Worm (Caenorhabditis elegans) whole organism, dauer: ENCODE data around the gene lys-8.
"Not testable (repeated sequence)": the region's sequence is repeated elsewhere in the genome, so short reads cannot be mapped to it uniquely, and the experiment has no call there.

Experiments
- unc-62 ChIP-seq: sonication (generic microtip); optimal IDR thresholded peaks from 2 replicates; lab custom pipeline; 2017; ENCODE audit warnings: missing biosample characterization, missing genetic modification reagents, missing genetic modification characterization

The lys-8 gene

DNA sequence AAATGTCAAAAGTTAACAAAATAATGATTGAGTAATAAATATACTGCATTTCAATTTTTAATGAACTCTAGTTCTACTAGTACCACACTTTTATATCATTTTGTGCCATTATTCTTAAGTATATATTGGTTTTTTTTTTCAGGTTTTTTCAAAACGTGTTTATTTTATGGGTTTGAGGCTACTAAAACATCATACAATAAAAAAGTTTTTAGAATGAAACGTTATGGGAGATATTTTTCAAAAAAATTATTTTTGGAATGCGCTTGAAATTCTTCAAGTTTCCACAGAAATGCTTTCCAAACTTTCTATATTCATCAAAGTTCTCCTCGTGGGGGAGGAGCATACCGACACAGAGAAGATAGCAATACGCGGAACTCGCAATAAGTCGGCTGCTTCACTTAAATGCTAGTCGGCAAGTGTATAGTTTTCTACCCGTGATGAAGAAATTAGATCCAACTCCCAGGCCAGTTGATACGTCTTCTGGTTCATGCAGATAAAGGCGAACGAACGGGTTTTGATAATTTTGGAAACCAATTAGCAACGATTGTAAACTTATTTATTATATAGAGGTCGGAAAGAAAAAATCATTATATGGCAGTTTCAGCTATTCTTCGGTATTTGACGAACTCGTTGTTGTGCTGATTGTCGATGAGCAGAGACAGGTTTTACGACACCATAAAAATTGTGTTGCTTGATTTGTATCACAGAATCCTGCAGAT, 13.5 kb downstream of the lys-8 start, which contains the start of gene C17G10.10:
Gene C17G10.10 (minus strand): TSS at position 51 of the 719 bp plus-strand sequence.
- TF ChIP-seq unc-62, result no peak

DNA sequence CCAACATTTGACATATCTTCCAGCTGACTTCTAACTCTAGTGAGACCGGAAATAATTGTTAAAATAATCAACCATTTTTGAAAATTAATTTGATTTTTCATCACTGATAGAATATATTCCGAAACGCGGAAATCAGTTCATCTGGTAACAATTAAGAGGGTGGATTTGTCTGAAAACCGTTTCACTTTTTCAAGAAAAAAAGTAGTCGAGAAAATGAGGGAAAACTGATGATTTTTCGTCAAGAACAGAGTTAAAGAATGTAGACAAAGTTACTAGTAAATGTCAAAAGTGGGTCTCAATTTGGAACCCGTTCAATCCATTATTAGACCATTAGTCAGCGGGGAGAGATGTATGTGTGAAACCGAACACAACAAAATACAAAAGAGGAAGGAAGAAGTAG, 17.2 kb downstream of the lys-8 start, which contains the start of gene C17G10.6:
Gene C17G10.6 (minus strand): TSS at position 101 of the 400 bp plus-strand sequence.
- no peak for TF ChIP-seq unc-62

DNA sequence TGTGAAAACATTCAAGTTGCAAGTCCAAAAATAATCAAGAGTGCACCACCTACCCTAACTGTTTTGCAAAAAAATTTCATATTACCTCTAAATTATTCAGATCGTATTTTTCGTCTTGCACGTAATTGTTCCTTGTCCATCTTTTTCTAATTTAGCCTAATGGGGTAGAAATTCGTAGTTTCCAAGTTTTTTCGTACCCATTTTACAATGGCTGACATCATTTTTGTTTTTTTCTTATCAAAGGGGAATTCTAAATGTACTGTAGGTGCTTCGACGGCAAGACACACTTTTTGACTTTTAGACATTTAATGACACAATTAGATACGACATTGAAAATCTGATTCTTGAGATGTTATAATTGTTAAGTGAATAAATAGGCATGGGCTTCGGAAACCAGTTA, 18.5 kb downstream of the lys-8 start:
- TF ChIP-seq unc-62, result no peak

DNA sequence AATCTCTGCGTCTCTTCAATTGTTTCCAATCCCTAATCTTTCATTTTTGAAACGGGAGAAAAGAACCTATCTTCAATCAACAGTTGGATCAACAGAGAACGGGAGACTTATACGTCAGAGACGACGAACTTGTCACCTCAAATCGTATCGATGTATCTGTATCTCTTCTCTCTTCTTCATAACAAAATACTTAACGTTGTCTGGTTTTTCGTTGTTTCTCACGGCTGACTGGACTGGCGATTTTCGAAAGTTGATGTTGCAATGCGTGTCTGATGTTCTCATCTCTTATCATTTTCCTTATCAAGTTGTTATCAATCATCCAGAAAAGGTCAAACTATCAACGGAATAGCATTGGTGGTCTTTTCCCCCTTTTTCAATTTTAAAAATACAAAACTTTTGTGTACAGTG, 19.6 kb downstream of the lys-8 start:
- TF ChIP-seq unc-62, result no peak

DNA sequence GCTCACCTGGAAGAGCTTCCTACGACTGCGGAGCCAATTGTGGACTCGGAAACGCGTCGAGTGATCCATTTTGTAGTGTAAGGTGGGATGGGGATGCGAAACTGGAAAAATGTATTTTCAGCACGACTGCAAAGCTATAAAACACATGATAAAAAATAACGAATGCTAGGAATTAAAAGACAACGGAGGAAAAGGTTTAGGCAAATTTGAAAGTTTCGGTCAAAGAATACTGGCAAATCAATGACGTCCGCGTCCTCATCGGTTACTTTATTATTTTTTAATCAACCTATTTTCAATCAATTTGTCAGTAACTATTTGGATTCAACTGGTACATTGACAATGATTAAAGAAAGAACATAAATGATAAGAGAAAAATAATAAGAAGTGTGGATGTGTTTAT, 21.8 kb downstream of the lys-8 start, which contains the start of gene C17G10.7:
Gene C17G10.7 (minus strand): TSS at position 101 of the 400 bp plus-strand sequence.
- no peak for TF ChIP-seq unc-62

DNA sequence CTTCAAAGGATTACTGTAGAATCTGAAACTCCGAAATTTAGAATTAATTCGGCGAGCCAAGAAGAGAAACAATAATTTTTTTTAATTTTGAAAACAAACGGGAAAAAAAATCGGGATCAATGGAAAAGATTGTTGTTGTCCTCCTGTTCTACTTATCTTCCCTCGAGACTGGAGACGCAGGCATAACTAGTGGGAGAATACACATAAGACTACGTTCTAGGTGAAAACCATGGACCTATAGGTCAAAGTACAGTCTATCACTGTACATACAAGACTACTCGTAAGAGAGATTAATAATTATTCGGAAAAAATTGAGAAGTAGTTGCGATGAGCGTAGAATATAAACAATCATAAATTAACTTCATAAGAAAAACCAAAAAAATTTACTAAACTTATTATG, 33.3 kb downstream of the lys-8 start, which contains the start of gene dhs-6:
Gene dhs-6 (minus strand): TSS at position 22 of the 400 bp plus-strand sequence.
- no peak for TF ChIP-seq unc-62

DNA sequence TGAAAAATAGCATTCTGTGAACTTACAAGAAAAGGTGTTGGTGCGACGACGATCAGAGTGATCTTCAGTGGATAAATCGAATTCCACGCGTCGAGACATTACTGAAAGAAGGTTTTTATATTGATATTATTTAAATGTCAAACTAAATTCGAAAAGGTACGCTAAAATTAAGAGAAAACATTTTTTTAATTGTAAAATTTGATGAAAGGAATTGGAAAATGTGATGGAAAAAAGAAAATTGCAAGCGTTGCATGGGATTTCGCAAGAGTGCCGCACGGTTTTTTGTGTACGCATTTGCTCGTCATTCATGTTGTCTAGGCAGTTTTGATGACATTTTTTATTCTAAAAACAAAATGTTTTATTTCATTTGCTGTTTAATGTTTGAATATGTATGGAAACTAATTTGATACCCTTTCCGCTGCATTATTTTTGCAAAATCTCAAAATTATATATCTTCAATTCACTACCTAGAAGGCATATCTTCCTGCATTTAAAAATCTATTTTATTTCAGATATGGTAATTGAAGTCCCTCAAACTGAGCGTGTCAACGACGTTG, 36.5 kb downstream of the lys-8 start, which contains the start of the genes eif-3.L and npl-4.2:
Gene eif-3.L (minus strand): TSS at position 101 of the 557 bp plus-strand sequence.
Gene npl-4.2 (plus strand): TSS at position 507 of the 557 bp plus-strand sequence.
- not testable (repeated sequence) for TF ChIP-seq unc-62

DNA sequence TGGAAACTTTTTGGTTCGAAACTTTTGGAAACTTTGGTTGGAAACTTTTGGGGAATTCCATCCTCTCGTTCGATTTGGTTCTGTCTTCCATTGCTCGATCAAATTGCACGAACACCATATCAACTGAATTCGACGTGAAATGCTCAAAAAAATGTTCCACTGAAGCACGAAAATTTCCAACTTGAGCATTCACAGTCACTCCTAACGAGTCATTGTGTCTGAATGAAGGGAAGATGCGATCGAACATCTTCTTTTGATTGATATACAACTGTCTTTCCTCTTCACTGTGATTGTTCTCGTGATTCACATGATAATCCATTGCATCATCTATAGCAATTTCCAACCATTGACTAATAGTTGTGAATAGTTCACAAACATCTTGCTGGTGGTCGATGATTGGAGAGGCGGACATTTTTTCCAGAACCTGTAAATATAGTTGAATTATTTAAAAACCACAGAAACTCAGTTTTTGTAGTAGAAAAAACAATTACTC, 42.4 kb downstream of the lys-8 start, which contains the start of gene F59E12.15:
Gene F59E12.15 (minus strand): TSS at position 51 of the 493 bp plus-strand sequence.
- TF ChIP-seq unc-62, result no peak

DNA sequence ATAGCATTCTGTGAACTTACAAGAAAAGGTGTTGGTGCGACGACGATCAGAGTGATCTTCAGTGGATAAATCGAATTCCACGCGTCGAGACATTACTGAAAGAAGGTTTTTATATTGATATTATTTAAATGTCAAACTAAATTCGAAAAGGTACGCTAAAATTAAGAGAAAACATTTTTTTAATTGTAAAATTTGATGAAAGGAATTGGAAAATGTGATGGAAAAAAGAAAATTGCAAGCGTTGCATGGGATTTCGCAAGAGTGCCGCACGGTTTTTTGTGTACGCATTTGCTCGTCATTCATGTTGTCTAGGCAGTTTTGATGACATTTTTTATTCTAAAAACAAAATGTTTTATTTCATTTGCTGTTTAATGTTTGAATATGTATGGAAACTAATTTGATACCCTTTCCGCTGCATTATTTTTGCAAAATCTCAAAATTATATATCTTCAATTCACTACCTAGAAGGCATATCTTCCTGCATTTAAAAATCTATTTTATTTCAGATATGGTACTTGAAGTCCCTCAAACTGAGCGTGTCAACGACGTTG, 44.9 kb downstream of the lys-8 start, which contains the start of the genes F59E12.6 and npl-4.1:
Gene F59E12.6 (minus strand): TSS at position 101 of the 551 bp plus-strand sequence.
Gene npl-4.1 (plus strand): TSS at position 501 of the 551 bp plus-strand sequence.
- TF ChIP-seq unc-62, result not testable (repeated sequence)

DNA sequence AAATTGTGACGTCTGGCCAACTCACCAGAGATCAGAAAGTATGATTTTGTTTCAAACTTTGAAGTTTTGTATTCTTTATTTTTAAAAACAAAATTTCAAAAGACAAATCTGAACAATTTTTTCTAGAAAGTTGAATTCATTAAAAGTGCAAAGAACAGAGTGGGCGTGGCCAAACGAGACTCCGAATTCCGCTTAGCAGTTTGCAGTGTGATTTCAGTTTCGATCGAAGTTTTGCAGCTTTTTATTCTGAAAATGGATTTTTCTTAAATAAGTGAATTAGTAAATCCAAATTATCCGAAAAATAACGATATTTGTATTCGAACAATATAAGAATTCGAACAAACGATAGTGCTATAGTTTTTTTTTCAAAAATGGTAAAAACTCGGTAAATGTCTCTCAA, 47.5 kb downstream of the lys-8 start:
- no peak for TF ChIP-seq unc-62

DNA sequence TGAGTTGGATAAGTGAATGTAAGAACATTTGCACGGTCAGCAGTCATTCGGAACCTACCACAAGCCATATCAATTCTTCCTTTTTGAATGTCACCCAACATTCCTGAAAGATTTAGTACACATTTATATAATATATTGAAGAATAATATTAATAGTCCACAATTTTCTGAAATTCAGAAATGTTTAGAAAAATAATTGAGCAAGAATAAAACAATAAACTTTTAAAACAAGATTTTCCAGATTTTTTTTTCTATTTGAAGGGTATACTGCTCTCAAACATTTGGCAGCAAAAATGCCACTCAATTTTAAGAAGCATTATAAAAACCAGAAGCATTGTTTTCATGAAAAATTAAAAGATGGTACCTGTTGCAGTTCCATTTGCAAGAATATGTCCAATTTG, 50.8 kb downstream of the lys-8 start, which contains the start of gene F59E12.8:
Gene F59E12.8 (minus strand): TSS at position 101 of the 400 bp plus-strand sequence.
- TF ChIP-seq unc-62, result no peak
